Worm (Caenorhabditis elegans): ENCODE data around the gene Y57G11C.52.

- TF ChIP-seq nhr-12 (tag; optimal IDR thresholded peaks at IDR 0.05) (no peak), egl-27 (tag; optimal IDR thresholded peaks at IDR 0.05) (no peak), nhr-237 (tag; optimal IDR thresholded peaks at IDR 0.05) (no peak), ceh-82 (tag; optimal IDR thresholded peaks at IDR 0.05) (no peak), Y55F3AM.14 (GFP tag; optimal IDR thresholded peaks at IDR 0.05) (no peak), nhr-77 (tag; optimal IDR thresholded peaks at IDR 0.05) (no peak)
Measured at ce11 chrIV:14864529-14864928, 10.7 kb downstream of the Y57G11C.52 start.

All from whole organism, L2 larva.